Worm (Caenorhabditis elegans) whole organism, L2 larva: ENCODE data around the gene osm-7.

ENCODE experiments used
- blmp-1 ChIP-seq: sonication (generic microtip); optimal IDR thresholded peaks from 2 replicates; lab custom pipeline; 2017; ENCODE audit warnings: missing genetic modification characterization, mild to moderate bottlenecking, missing compliant biosample characterization, antibody characterized with exemption, moderate library complexity; ENCODE audit not compliant: insufficient read depth
- lsy-2 ChIP-seq, 2 experiments: fragments of 150-350 bp in 1 of 2; sonication (generic microtip) in 1 of 2; optimal IDR thresholded peaks; 2 replicates each; lab custom pipeline; 2014 to 2017; ENCODE audit warnings: missing biosample characterization in 2 of 2, missing genetic modification characterization in 2 of 2

ce11 chrIII:13615530-13615929 is 39.5 kb downstream of the osm-7 start:
- no peak for TF ChIP-seq lsy-2 (tag; optimal IDR thresholded peaks at IDR 0.05; lab: Kevin White, UChicago)
- TF ChIP-seq blmp-1: no peak
